Fruit fly (Drosophila melanogaster): Measurements from ENCODE around the gene Rab11.

Gene Rab11

DNA sequence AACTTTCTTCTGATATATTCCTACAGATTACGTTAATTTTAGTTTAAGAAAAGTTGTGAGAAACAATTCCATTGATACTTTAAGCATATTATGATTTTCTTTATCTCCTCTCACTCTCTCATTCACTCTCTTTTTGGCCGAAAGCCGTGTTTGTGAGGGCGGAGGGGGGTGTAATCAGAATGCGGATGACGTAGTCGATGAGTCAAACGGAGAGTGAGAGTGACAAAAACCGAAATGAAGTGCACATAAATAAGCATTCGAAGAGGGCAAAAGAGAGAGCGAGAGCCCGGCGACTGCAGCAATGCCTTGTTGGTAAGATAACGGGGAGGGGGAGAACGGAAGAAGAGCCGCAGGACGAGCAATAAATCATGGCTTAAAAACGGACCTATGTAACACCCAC is 16.9 kb upstream of the Rab11 start:
- TF ChIP-seq Ets98B (GFP tag; IDR thresholded peaks at IDR 0.05) (no peak), CG34367 (tag; optimal IDR thresholded peaks at IDR 0.05) (no peak), CG17806 (tag; optimal IDR thresholded peaks at IDR 0.05) (no peak), CG12605 (GFP tag; IDR thresholded peaks at IDR 0.05) (no peak), fd96Ca (GFP tag; IDR thresholded peaks at IDR 0.05) (no peak), rn (GFP tag; IDR thresholded peaks at IDR 0.05) (no peak), Snoo (tag; optimal IDR thresholded peaks at IDR 0.05) (no peak), CG15710 (tag; optimal IDR thresholded peaks at IDR 0.05) (no peak), gl (tag; optimal IDR thresholded peaks at IDR 0.05) (no peak), CG8301 (tag; optimal IDR thresholded peaks at IDR 0.05) (no peak), CG9948 (tag; optimal IDR thresholded peaks at IDR 0.05) (no peak), CG4496 (GFP tag; IDR thresholded peaks at IDR 0.05) (no peak), D1 (tag; optimal IDR thresholded peaks at IDR 0.05) (no peak), CG8159 (tag; optimal IDR thresholded peaks at IDR 0.05) (no peak)

DNA sequence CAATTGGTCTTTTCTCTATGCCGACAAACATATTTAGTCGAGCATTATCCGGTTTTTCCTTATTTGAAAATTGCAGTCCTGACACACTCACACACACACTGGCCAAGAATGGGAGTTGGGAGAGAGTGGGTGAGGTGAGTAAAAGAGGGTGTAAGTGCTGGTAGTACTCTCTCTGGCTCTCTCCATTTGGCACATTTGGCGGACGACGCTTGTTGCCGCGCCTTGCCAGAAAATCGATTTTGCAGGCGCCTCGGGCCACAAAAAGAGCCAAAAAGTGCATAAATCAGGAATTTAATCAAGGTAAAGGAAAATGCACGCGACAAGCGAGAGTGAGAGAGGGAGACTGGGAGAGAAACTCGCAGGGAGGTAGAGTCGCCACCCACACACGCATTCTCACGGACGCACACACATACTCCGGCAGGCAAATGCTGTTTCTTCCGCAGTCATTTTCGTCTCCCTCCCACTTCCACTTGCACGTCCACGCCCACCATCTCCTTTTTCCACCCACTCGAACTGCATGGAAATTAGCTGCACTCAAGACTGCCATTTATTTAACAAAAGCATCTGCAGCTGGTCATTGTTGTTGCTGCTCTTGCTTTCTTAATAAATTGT is 14.6 kb upstream of the Rab11 start:
- TF ChIP-seq Ets98B (GFP tag; IDR thresholded peaks at IDR 0.05) (peak; percentile 10; the same call in 1 of the 2 replicates), fd96Ca (GFP tag; IDR thresholded peaks at IDR 0.05) (peak; percentile 36; the same call in 2 of the 3 replicates), CG10348 (GFP tag; IDR thresholded peaks at IDR 0.05) (no peak)

DNA sequence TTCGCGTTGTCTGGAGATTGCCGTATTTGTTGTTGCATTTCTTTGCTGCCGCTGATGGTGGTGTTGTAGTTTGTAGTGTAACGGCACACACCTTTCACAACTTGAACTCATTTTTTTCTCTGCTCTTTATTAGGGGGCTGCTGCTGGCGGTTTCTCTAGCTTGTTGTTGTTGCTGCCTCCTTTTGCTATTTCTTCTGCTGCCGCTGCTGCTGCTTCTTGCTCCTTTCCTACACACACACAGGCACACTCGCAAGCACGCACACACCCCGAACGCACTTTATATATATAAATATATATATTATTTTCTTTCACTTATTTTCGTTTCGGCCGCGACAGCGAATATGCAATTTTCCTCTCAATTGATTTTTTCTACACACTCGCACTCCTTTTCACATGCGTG is 14.0 kb upstream of the Rab11 start:
- TF ChIP-seq rn (GFP tag; IDR thresholded peaks at IDR 0.05) (no peak), CG9948 (tag; optimal IDR thresholded peaks at IDR 0.05) (no peak), Ets98B (GFP tag; IDR thresholded peaks at IDR 0.05) (no peak), CG10348 (GFP tag; IDR thresholded peaks at IDR 0.05) (no peak), CG13204 (GFP tag; optimal IDR thresholded peaks at IDR 0.05) (no peak), fd96Ca (GFP tag; IDR thresholded peaks at IDR 0.05) (no peak), CG32121 (GFP tag; IDR thresholded peaks at IDR 0.05) (no peak), Pif1B (GFP tag; optimal IDR thresholded peaks at IDR 0.05) (no peak), CG8159 (tag; optimal IDR thresholded peaks at IDR 0.05) (no peak), CG17806 (tag; optimal IDR thresholded peaks at IDR 0.05) (no peak), CG15710 (tag; optimal IDR thresholded peaks at IDR 0.05) (no peak), Pif1A (GFP tag; optimal IDR thresholded peaks at IDR 0.05) (no peak), CG4496 (GFP tag; IDR thresholded peaks at IDR 0.05) (no peak), CG34367 (tag; optimal IDR thresholded peaks at IDR 0.05) (no peak), Snoo (tag; optimal IDR thresholded peaks at IDR 0.05) (no peak)

DNA sequence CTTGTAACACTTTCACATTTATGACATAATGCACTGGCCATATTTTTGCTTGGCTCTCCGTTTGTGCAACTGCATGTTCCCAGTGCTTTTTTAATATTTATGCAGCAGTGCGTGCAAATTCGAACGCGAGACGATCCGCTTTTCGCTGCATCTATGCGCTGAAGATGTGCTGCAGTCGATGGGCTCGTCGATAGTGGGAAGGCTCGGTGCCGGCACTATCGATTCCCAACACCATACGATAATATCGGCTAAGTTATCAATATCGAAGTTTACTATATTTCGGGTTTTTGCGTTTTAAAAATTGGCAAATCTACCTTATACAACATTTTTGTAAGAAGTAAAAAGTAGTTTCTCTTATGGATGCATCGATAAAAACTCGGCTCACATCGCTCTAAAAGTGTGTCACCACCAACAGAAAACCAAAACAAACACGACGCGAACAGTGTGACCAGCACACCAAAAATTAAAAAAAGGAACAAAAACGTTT is 13.5 kb upstream of the Rab11 start, which contains the start of gene RhoGAP93B:
Gene RhoGAP93B (minus strand): TSS at position 197 of the 487 bp plus-strand sequence.
- TF ChIP-seq CG8159 (tag; optimal IDR thresholded peaks at IDR 0.05) = peak; percentile 75
- TF ChIP-seq CG12605 (GFP tag; IDR thresholded peaks at IDR 0.05) = peak; percentile 60
- TF ChIP-seq CG10348 (GFP tag; IDR thresholded peaks at IDR 0.05) = peak; percentile 87
- TF ChIP-seq CG14655 (GFP tag; optimal IDR thresholded peaks at IDR 0.05) = no peak
- no peak for TF ChIP-seq D1 (tag; optimal IDR thresholded peaks at IDR 0.05)
- peak; percentile 88 for TF ChIP-seq CG32121 (GFP tag; IDR thresholded peaks at IDR 0.05)
- TF ChIP-seq Snoo (tag; optimal IDR thresholded peaks at IDR 0.05) = peak; percentile 70
- TF ChIP-seq Pif1B (GFP tag; optimal IDR thresholded peaks at IDR 0.05) = no peak
- peak; percentile 90 for TF ChIP-seq Ets98B (GFP tag; IDR thresholded peaks at IDR 0.05)
- TF ChIP-seq CG4496 (GFP tag; IDR thresholded peaks at IDR 0.05) = peak; percentile 83; the same call in 2 of the 3 replicates
- peak; percentile 64 for TF ChIP-seq CG34367 (tag; optimal IDR thresholded peaks at IDR 0.05)
- TF ChIP-seq CG15710 (tag; optimal IDR thresholded peaks at IDR 0.05) = peak; percentile 76
- peak; percentile 47 for TF ChIP-seq gl (tag; optimal IDR thresholded peaks at IDR 0.05)
- TF ChIP-seq rn (GFP tag; IDR thresholded peaks at IDR 0.05) = peak; percentile 80
- peak; percentile 95 for TF ChIP-seq fd96Ca (GFP tag; IDR thresholded peaks at IDR 0.05)
- peak; percentile 63 for TF ChIP-seq CG9948 (tag; optimal IDR thresholded peaks at IDR 0.05)
- no peak for TF ChIP-seq Pif1A (GFP tag; optimal IDR thresholded peaks at IDR 0.05)
- TF ChIP-seq CG8301 (tag; optimal IDR thresholded peaks at IDR 0.05) = no peak
- TF ChIP-seq CG17806 (tag; optimal IDR thresholded peaks at IDR 0.05) = peak; percentile 69
- peak; percentile 10 for TF ChIP-seq EcR (GFP tag; optimal IDR thresholded peaks at IDR 0.05)
- TF ChIP-seq CG13204 (GFP tag; optimal IDR thresholded peaks at IDR 0.05) = no peak

DNA sequence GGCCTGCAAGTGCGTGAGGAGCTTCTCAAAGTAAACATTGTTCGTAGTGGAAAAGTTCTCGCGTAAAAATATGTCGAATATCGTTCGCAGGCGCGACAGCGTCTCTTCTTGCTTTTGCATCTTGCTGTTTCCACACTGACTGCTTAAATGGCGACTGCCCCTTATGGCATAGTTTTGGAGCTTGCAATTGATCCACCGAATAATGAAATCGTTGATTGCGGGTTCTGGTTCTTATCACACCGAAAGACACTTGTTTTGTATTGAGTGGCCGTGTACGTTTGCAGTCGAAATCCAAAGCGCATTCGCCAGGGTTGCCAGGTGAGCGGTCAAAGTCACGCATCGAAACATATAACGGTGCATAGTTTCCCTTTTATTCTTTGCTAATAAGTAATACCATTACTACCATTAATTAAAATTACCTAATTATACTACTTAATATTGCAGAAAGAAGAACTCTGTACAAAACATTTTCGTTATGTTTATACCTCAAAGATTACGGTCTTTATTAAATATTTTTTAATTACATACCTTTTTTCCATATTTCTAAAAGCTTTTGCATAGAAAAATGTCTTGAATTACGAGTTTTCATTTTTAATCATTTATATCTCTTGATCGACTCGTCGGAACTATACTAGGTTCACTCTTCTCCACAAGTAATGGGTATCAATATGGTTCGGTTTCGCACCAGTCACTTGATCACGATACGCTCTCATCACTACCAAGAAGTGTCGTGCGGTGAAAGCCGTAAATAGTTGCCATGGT is 9.6 kb upstream of the Rab11 start, which contains the start of the genes CG7044 and Tbc1d22:
Gene CG7044 (minus strand): TSS at position 266 of the 762 bp plus-strand sequence.
Gene Tbc1d22 (plus strand): TSS at position 747 of the 762 bp plus-strand sequence.
- TF ChIP-seq Ets98B (GFP tag; IDR thresholded peaks at IDR 0.05) = no peak
- no peak for TF ChIP-seq D1 (tag; optimal IDR thresholded peaks at IDR 0.05)
- no peak for TF ChIP-seq fd96Ca (GFP tag; IDR thresholded peaks at IDR 0.05)
- no peak for TF ChIP-seq CG13204 (GFP tag; optimal IDR thresholded peaks at IDR 0.05)
- 0 out of 3 replicates have a peak, but pooled peaks have one; percentile 12 for TF ChIP-seq CG4496 (GFP tag; IDR thresholded peaks at IDR 0.05)
- no peak for TF ChIP-seq CG17806 (tag; optimal IDR thresholded peaks at IDR 0.05)
- TF ChIP-seq CG14655 (GFP tag; optimal IDR thresholded peaks at IDR 0.05) = no peak
- TF ChIP-seq CG9948 (tag; optimal IDR thresholded peaks at IDR 0.05) = peak; percentile 26
- no peak for TF ChIP-seq CG12605 (GFP tag; IDR thresholded peaks at IDR 0.05)
- TF ChIP-seq CG34367 (tag; optimal IDR thresholded peaks at IDR 0.05) = peak; percentile 31
- no peak for TF ChIP-seq rn (GFP tag; IDR thresholded peaks at IDR 0.05)
- no peak for TF ChIP-seq CG10348 (GFP tag; IDR thresholded peaks at IDR 0.05)
- TF ChIP-seq CG32121 (GFP tag; IDR thresholded peaks at IDR 0.05) = no peak
- no peak for TF ChIP-seq EcR (GFP tag; optimal IDR thresholded peaks at IDR 0.05)
- TF ChIP-seq CG15710 (tag; optimal IDR thresholded peaks at IDR 0.05) = peak; percentile 43
- no peak for TF ChIP-seq CG8301 (tag; optimal IDR thresholded peaks at IDR 0.05)
- no peak for TF ChIP-seq gl (tag; optimal IDR thresholded peaks at IDR 0.05)
- peak; percentile 21 for TF ChIP-seq Snoo (tag; optimal IDR thresholded peaks at IDR 0.05)
- no peak for TF ChIP-seq Pif1B (GFP tag; optimal IDR thresholded peaks at IDR 0.05)
- TF ChIP-seq Pif1A (GFP tag; optimal IDR thresholded peaks at IDR 0.05) = no peak
- no peak for TF ChIP-seq CG8159 (tag; optimal IDR thresholded peaks at IDR 0.05)

All from whole organism, pupa.